Fruit fly (Drosophila melanogaster): Measurements from ENCODE around the gene Arpc3B.

The Arpc3B gene

dm6 chrX:17078139-17078977, 27.3 kb downstream of the Arpc3B start, which contains the start of gene CG4949 (continued):
- TF ChIP-seq ranshi (GFP tag; IDR thresholded peaks at IDR 0.05) = 0 out of 2 replicates have a peak, but pooled peaks have one; percentile 20
- no peak for TF ChIP-seq CG15479 (GFP tag; optimal IDR thresholded peaks at IDR 0.05)
- TF ChIP-seq C15 (GFP tag; IDR thresholded peaks at IDR 0.05) = no peak
- TF ChIP-seq NC2β (GFP tag; optimal IDR thresholded peaks at IDR 0.05) = no peak
- peak; percentile 29 for TF ChIP-seq Dp (GFP tag; optimal IDR thresholded peaks at IDR 0.05)
- peak; percentile 4 for TF ChIP-seq Hmr (GFP tag; optimal IDR thresholded peaks at IDR 0.05)
- peak; percentile 7 for TF ChIP-seq CG10267 (tag; optimal IDR thresholded peaks at IDR 0.05)
- no peak for TF ChIP-seq abd-A (tag; optimal IDR thresholded peaks at IDR 0.05)
- no peak for TF ChIP-seq sisA (GFP tag; IDR thresholded peaks at IDR 0.05)
- no peak for TF ChIP-seq dimm (GFP tag; IDR thresholded peaks at IDR 0.05)
- no peak for TF ChIP-seq tgo (GFP tag; IDR thresholded peaks at IDR 0.05)
- no peak for TF ChIP-seq fru (optimal IDR thresholded peaks at IDR 0.05)
- peak; percentile 28 for TF ChIP-seq CG6689 (GFP tag; IDR thresholded peaks at IDR 0.05)
- TF ChIP-seq vfl (GFP tag; optimal IDR thresholded peaks at IDR 0.05) = no peak
- no peak for TF ChIP-seq Rx (GFP tag; IDR thresholded peaks at IDR 0.05)
- TF ChIP-seq CG14860 (GFP tag; IDR thresholded peaks at IDR 0.05; ENCODE audit: partially characterized antibody) = peak; percentile 85
- TF ChIP-seq CG10147 (GFP tag; optimal IDR thresholded peaks at IDR 0.05) = peak; percentile 16
- peak; percentile 91 for TF ChIP-seq Bgb (GFP tag; IDR thresholded peaks at IDR 0.05; ENCODE audit: partially characterized antibody)
- TF ChIP-seq unc-4 (GFP tag; IDR thresholded peaks at IDR 0.05; ENCODE audit: partially characterized antibody) = peak; percentile 72
- no peak for TF ChIP-seq Mrtf (GFP tag; IDR thresholded peaks at IDR 0.05)
- no peak for TF ChIP-seq CG11696 (GFP tag; IDR thresholded peaks at IDR 0.05)
- no peak for TF ChIP-seq CG10565 (GFP tag; optimal IDR thresholded peaks at IDR 0.05)
- TF ChIP-seq CG9876 (GFP tag; optimal IDR thresholded peaks at IDR 0.05) = no peak
- TF ChIP-seq nmo (GFP tag; optimal IDR thresholded peaks at IDR 0.05) = no peak
- peak; percentile 92 for TF ChIP-seq HLH4C (GFP tag; IDR thresholded peaks at IDR 0.05; ENCODE audit: partially characterized antibody)
- TF ChIP-seq Fer3 (tag; optimal IDR thresholded peaks at IDR 0.05) = no peak
- peak; percentile 14 for TF ChIP-seq CG10543 (GFP tag; optimal IDR thresholded peaks at IDR 0.05)
- TF ChIP-seq Trl (optimal IDR thresholded peaks at IDR 0.05) = no peak
- no peak for TF ChIP-seq Trl (GFP tag; optimal IDR thresholded peaks at IDR 0.05)
- TF ChIP-seq CG17186 (GFP tag; optimal IDR thresholded peaks at IDR 0.05) = no peak
- TF ChIP-seq Hr51 (GFP tag; optimal IDR thresholded peaks at IDR 0.05) = peak in 1 of 2 experiments; percentile 48
- no peak for TF ChIP-seq tup (GFP tag; optimal IDR thresholded peaks at IDR 0.05)
- TF ChIP-seq seq (GFP tag; IDR thresholded peaks at IDR 0.05) = no peak
- TF ChIP-seq stc (GFP tag; IDR thresholded peaks at IDR 0.05) = peak; percentile 32; the same call in 1 of the 2 replicates
- no peak for TF ChIP-seq dan (GFP tag; IDR thresholded peaks at IDR 0.05)
- no peak for TF ChIP-seq lbe (GFP tag; optimal IDR thresholded peaks at IDR 0.05)
- peak; percentile 87 for TF ChIP-seq mld (GFP tag; IDR thresholded peaks at IDR 0.05; ENCODE audit: partially characterized antibody)
- TF ChIP-seq CG9727 (GFP tag; optimal IDR thresholded peaks at IDR 0.05) = peak; percentile 43
- TF ChIP-seq Dll (GFP tag; IDR thresholded peaks at IDR 0.05; ENCODE audit: partially characterized antibody) = peak; percentile 82
- no peak for TF ChIP-seq CG2199 (GFP tag; IDR thresholded peaks at IDR 0.05)
- TF ChIP-seq ERR (GFP tag; optimal IDR thresholded peaks at IDR 0.05) = no peak
- TF ChIP-seq CG4854 (GFP tag; optimal IDR thresholded peaks at IDR 0.05) = no peak
- TF ChIP-seq so (GFP tag; IDR thresholded peaks at IDR 0.05) = no peak
- peak; percentile 25 for TF ChIP-seq CG15514 (GFP tag; optimal IDR thresholded peaks at IDR 0.05)
- no peak for TF ChIP-seq ttk (GFP tag; IDR thresholded peaks at IDR 0.05)
- TF ChIP-seq pum (GFP tag; optimal IDR thresholded peaks at IDR 0.05) = no peak
- TF ChIP-seq D19A (tag; optimal IDR thresholded peaks at IDR 0.05) = peak; percentile 13
- TF ChIP-seq CG7357 (GFP tag; IDR thresholded peaks at IDR 0.05) = no peak
- no peak for TF ChIP-seq Stat92E (GFP tag; optimal IDR thresholded peaks at IDR 0.05)

Measured in whole organism, embryonic.